Worm (Caenorhabditis elegans): ENCODE measurements around the gene Y105C5B.20.

ce11 chrIV:15950838-15951581, 43.4 kb downstream of the Y105C5B.20 start, which contains the start of gene ifas-3:
- TF ChIP-seq nhr-28 (tag; optimal IDR thresholded peaks at IDR 0.05): no peak
- no peak for TF ChIP-seq elt-1 (tag; optimal IDR thresholded peaks at IDR 0.05; ENCODE audit: borderline replicate concordance, insufficient read depth)
- TF ChIP-seq hlh-1 (tag; optimal IDR thresholded peaks at IDR 0.05): no peak
- no peak for TF ChIP-seq drap-1 (GFP tag; optimal IDR thresholded peaks at IDR 0.05)
- no peak for TF ChIP-seq tbx-8 (GFP tag; optimal IDR thresholded peaks at IDR 0.05)
- TF ChIP-seq pha-4 (tag; optimal IDR thresholded peaks at IDR 0.05): no peak
- TF ChIP-seq unc-120 (tag; optimal IDR thresholded peaks at IDR 0.05; ENCODE audit: poor library complexity, severe bottlenecking): no peak
- no peak for TF ChIP-seq unc-62 (GFP tag; optimal IDR thresholded peaks at IDR 0.05)
- TF ChIP-seq lin-13 (tag; optimal IDR thresholded peaks at IDR 0.05): no peak

Measured in whole organism, mixed stage, embryonic.